Fruit fly (Drosophila melanogaster) whole organism, embryonic: Measurements from ENCODE around the gene CG10730.

ENCODE experiments used
- Antp ChIP-seq: fragments of 200-800 bp; sonication (Bioruptor generic); optimal IDR thresholded peaks from 3 replicates; lab custom pipeline; 2016; ENCODE audit warnings: missing biosample characterization, missing genetic modification characterization
- B-H1 ChIP-seq: fragments of 200-800 bp; sonication (Bioruptor generic); IDR thresholded peaks from 3 replicates; pipeline ENCODE4 v1.3.6; 2022; ENCODE audit warnings: missing biosample characterization, missing genetic modification characterization
- Blimp-1 ChIP-seq: fragments of 200-800 bp; sonication (Bioruptor generic); optimal IDR thresholded peaks from 3 replicates; lab custom pipeline; 2018; ENCODE audit warnings: missing biosample characterization, missing genetic modification characterization, mild to moderate bottlenecking, moderate library complexity, missing genetic modification reagents
- CG10274 ChIP-seq: fragments of 200-800 bp; sonication (Bioruptor generic); optimal IDR thresholded peaks from 3 replicates; lab custom pipeline; 2017; ENCODE audit warnings: missing biosample characterization, mild to moderate bottlenecking, missing genetic modification characterization
- CG10366 ChIP-seq: fragments of 200-800 bp; sonication (Bioruptor generic); IDR thresholded peaks from 2 replicates; pipeline ENCODE4 v1.3.6; 2022; ENCODE audit warnings: missing biosample characterization, missing genetic modification characterization
- CG10543 ChIP-seq: fragments of 200-800 bp; sonication (Bioruptor generic); optimal IDR thresholded peaks from 3 replicates; lab custom pipeline; 2017; ENCODE audit warnings: missing biosample characterization, mild to moderate bottlenecking, missing genetic modification characterization, moderate library complexity
- CG11504 ChIP-seq: fragments of 200-800 bp; sonication (Bioruptor generic); optimal IDR thresholded peaks from 3 replicates; lab custom pipeline; 2019; ENCODE audit warnings: missing biosample characterization, mild to moderate bottlenecking, missing genetic modification characterization, moderate library complexity
- CG11695 ChIP-seq: fragments of 200-800 bp; sonication (Bioruptor generic); IDR thresholded peaks from 3 replicates; pipeline ENCODE4 v1.3.6; 2022; ENCODE audit warnings: missing biosample characterization, missing genetic modification characterization
- CG1233 ChIP-seq: fragments of 200-800 bp; sonication (Bioruptor generic); optimal IDR thresholded peaks from 4 replicates; lab custom pipeline; 2018; ENCODE audit warnings: missing biosample characterization, mild to moderate bottlenecking, missing genetic modification characterization
- CG13775 ChIP-seq: fragments of 200-800 bp; sonication (Bioruptor generic); optimal IDR thresholded peaks from 3 replicates; lab custom pipeline; 2017; ENCODE audit warnings: missing biosample characterization, mild to moderate bottlenecking, missing genetic modification characterization
- CG15479 ChIP-seq: fragments of 200-800 bp; sonication (Bioruptor generic); optimal IDR thresholded peaks from 3 replicates; lab custom pipeline; 2019; ENCODE audit warnings: missing biosample characterization, mild to moderate bottlenecking, missing genetic modification characterization, moderate library complexity
- CG15601 ChIP-seq: fragments of 200-800 bp; sonication (Bioruptor generic); optimal IDR thresholded peaks from 3 replicates; lab custom pipeline; 2019; ENCODE audit warnings: missing biosample characterization, mild to moderate bottlenecking, missing genetic modification characterization, moderate library complexity
- CG16813 ChIP-seq: fragments of 200-800 bp; sonication (Bioruptor generic); IDR thresholded peaks from 3 replicates; pipeline ENCODE4 v1.3.6; 2022; ENCODE audit warnings: missing biosample characterization, missing genetic modification characterization; ENCODE audit not compliant: partially characterized antibody
- CG17802 ChIP-seq: fragments of 200-800 bp; sonication (Bioruptor generic); optimal IDR thresholded peaks from 2 replicates; lab custom pipeline; 2018; ENCODE audit warnings: missing biosample characterization, mild to moderate bottlenecking, missing genetic modification characterization, moderate library complexity
- CG1792 ChIP-seq: fragments of 200-800 bp; sonication (Bioruptor generic); optimal IDR thresholded peaks from 2 replicates; lab custom pipeline; 2016; ENCODE audit warnings: missing biosample characterization, missing genetic modification characterization
- CG2199 ChIP-seq: fragments of 200-800 bp; sonication (Bioruptor generic); IDR thresholded peaks from 3 replicates; pipeline ENCODE4 v1.3.6; 2022; ENCODE audit warnings: missing biosample characterization, missing genetic modification characterization
- CG34224 ChIP-seq: fragments of 200-800 bp; sonication (Bioruptor generic); IDR thresholded peaks from 3 replicates; pipeline ENCODE4 v1.3.6; 2022; ENCODE audit warnings: missing biosample characterization, missing genetic modification characterization; ENCODE audit not compliant: partially characterized antibody
- CG6765 ChIP-seq: fragments of 200-800 bp; sonication (Bioruptor generic); optimal IDR thresholded peaks from 3 replicates; lab custom pipeline; 2017; ENCODE audit warnings: missing biosample characterization, mild to moderate bottlenecking, missing genetic modification characterization
- CG7745 ChIP-seq: fragments of 200-800 bp; sonication (Bioruptor generic); optimal IDR thresholded peaks from 2 replicates; lab custom pipeline; 2018; ENCODE audit warnings: missing biosample characterization, mild to moderate bottlenecking, missing genetic modification characterization, moderate library complexity
- CG7839 ChIP-seq: fragments of 200-800 bp; sonication (Bioruptor generic); optimal IDR thresholded peaks from 3 replicates; lab custom pipeline; 2018; ENCODE audit warnings: missing biosample characterization, mild to moderate bottlenecking, missing genetic modification characterization, moderate library complexity
- CG8290 ChIP-seq, 3 experiments: fragments of 200-800 bp; sonication (Bioruptor generic); optimal IDR thresholded peaks; 2 replicates each; lab custom pipeline; 2016 to 2019; ENCODE audit warnings: missing biosample characterization in 3 of 3, missing genetic modification characterization in 3 of 3, mild to moderate bottlenecking in 2 of 3, moderate library complexity in 1 of 3
- CG9932 ChIP-seq: fragments of 200-800 bp; sonication (Bioruptor generic); IDR thresholded peaks from 2 replicates; pipeline ENCODE4 v1.3.6; 2022; ENCODE audit warnings: missing biosample characterization, missing genetic modification characterization
- E2f2 ChIP-seq: fragments of 200-800 bp; sonication (Bioruptor generic); IDR thresholded peaks from 2 replicates; pipeline ENCODE4 v1.3.6; 2022; ENCODE audit warnings: missing biosample characterization, missing genetic modification characterization
- Ets65A ChIP-seq: fragments of 200-800 bp; sonication (Bioruptor generic); peaks from one replicate; lab custom pipeline; 2016; ENCODE audit warnings: missing biosample characterization, missing genetic modification characterization
- H15 ChIP-seq: fragments of 200-800 bp; sonication (Bioruptor generic); IDR thresholded peaks from 3 replicates; pipeline ENCODE4 v1.3.6; 2022; ENCODE audit warnings: missing biosample characterization, missing genetic modification characterization
- Hmr ChIP-seq: fragments of 200-800 bp; sonication (Bioruptor generic); optimal IDR thresholded peaks from 3 replicates; lab custom pipeline; 2017; ENCODE audit warnings: mild to moderate bottlenecking, missing biosample characterization, missing genetic modification reagents, missing genetic modification characterization
- Lpt ChIP-seq: fragments of >200 bp; optimal IDR thresholded peaks from 2 replicates; lab custom pipeline; 2018; ENCODE audit warnings: missing biosample characterization, missing genetic modification characterization
- Nf-YC ChIP-seq: fragments of 200-800 bp; optimal IDR thresholded peaks from 3 replicates; lab custom pipeline; 2019; ENCODE audit warnings: missing biosample characterization, mild to moderate bottlenecking, missing genetic modification characterization, moderate library complexity
- Sox102F ChIP-seq: fragments of 200-800 bp; sonication (Bioruptor generic); optimal IDR thresholded peaks from 2 replicates; lab custom pipeline; 2018; ENCODE audit warnings: missing biosample characterization, mild to moderate bottlenecking, missing genetic modification characterization, moderate library complexity
- Sry-δ ChIP-seq: fragments of 200-800 bp; sonication (Bioruptor generic); optimal IDR thresholded peaks from 2 replicates; lab custom pipeline; 2016; ENCODE audit warnings: missing biosample characterization, missing genetic modification characterization
- amos ChIP-seq: fragments of 200-800 bp; sonication (Bioruptor generic); IDR thresholded peaks from 2 replicates; pipeline ENCODE4 v1.3.6; 2022; ENCODE audit warnings: missing biosample characterization, missing genetic modification characterization; ENCODE audit not compliant: partially characterized antibody
- ap ChIP-seq: fragments of 200-800 bp; sonication (Bioruptor generic); IDR thresholded peaks from 2 replicates; pipeline ENCODE4 v1.3.6; 2022; ENCODE audit warnings: missing biosample characterization, missing genetic modification characterization
- cato ChIP-seq: fragments of 200-800 bp; sonication (Bioruptor generic); optimal IDR thresholded peaks from 2 replicates; lab custom pipeline; 2016; ENCODE audit warnings: missing biosample characterization, missing genetic modification characterization, borderline replicate concordance
- chinmo ChIP-seq: fragments of 200-800 bp; sonication (Bioruptor generic); IDR thresholded peaks from 4 replicates; pipeline ENCODE4 v1.3.6; 2022; ENCODE audit warnings: missing biosample characterization, missing genetic modification characterization; ENCODE audit not compliant: partially characterized antibody
- fu2 ChIP-seq: fragments of 200-800 bp; sonication (Bioruptor generic); optimal IDR thresholded peaks from 2 replicates; lab custom pipeline; 2016; ENCODE audit warnings: missing biosample characterization, missing genetic modification characterization
- jumu ChIP-seq: fragments of 200-800 bp; sonication (Bioruptor generic); optimal IDR thresholded peaks from 3 replicates; lab custom pipeline; 2016; ENCODE audit warnings: missing biosample characterization, missing genetic modification characterization
- knrl ChIP-seq: fragments of 200-800 bp; sonication (Bioruptor generic); IDR thresholded peaks from 3 replicates; pipeline ENCODE4 v1.3.6; 2022; ENCODE audit warnings: missing biosample characterization, missing genetic modification characterization; ENCODE audit not compliant: partially characterized antibody
- mld ChIP-seq: fragments of 200-800 bp; sonication (Bioruptor generic); IDR thresholded peaks from 3 replicates; pipeline ENCODE4 v1.3.6; 2022; ENCODE audit warnings: missing biosample characterization, missing genetic modification characterization; ENCODE audit not compliant: partially characterized antibody
- nerfin-1 ChIP-seq: fragments of 200-800 bp; sonication (Bioruptor generic); optimal IDR thresholded peaks from 3 replicates; lab custom pipeline; 2019; ENCODE audit warnings: missing biosample characterization, mild to moderate bottlenecking, missing genetic modification characterization, moderate library complexity
- nmo ChIP-seq: fragments of 200-800 bp; sonication (Bioruptor generic); optimal IDR thresholded peaks from 2 replicates; lab custom pipeline; 2018; ENCODE audit warnings: missing biosample characterization, mild to moderate bottlenecking, missing genetic modification characterization, moderate library complexity
- oc ChIP-seq: fragments of 200-800 bp; sonication (Bioruptor generic); optimal IDR thresholded peaks from 2 replicates; lab custom pipeline; 2018; ENCODE audit warnings: missing biosample characterization, mild to moderate bottlenecking, missing genetic modification characterization, moderate library complexity
- org-1 ChIP-seq: fragments of 200-800 bp; sonication (Bioruptor generic); optimal IDR thresholded peaks from 2 replicates; lab custom pipeline; 2017; ENCODE audit warnings: missing biosample characterization, missing genetic modification characterization
- rib ChIP-seq: fragments of 200-800 bp; sonication (Bioruptor generic); IDR thresholded peaks from 2 replicates; pipeline ENCODE4 v1.3.6; 2022; ENCODE audit warnings: missing biosample characterization, missing genetic modification characterization
- sens ChIP-seq: fragments of 200-800 bp; sonication (Bioruptor generic); peaks from one replicate; lab custom pipeline; 2016; ENCODE audit warnings: missing biosample characterization, missing genetic modification characterization
- sug ChIP-seq: fragments of 200-800 bp; optimal IDR thresholded peaks from 2 replicates; lab custom pipeline; 2019; ENCODE audit warnings: missing biosample characterization, mild to moderate bottlenecking, missing genetic modification characterization, moderate library complexity
- tup ChIP-seq: fragments of 200-800 bp; sonication (Bioruptor generic); optimal IDR thresholded peaks from 2 replicates; lab custom pipeline; 2016; ENCODE audit warnings: missing biosample characterization, mild to moderate bottlenecking, missing genetic modification characterization, moderate library complexity
- wek ChIP-seq: fragments of 200-800 bp; sonication (Bioruptor generic); optimal IDR thresholded peaks from 3 replicates; lab custom pipeline; 2018; ENCODE audit warnings: missing biosample characterization, mild to moderate bottlenecking, missing genetic modification characterization, moderate library complexity
- zen2 ChIP-seq: fragments of 200-800 bp; sonication (Bioruptor generic); IDR thresholded peaks from 3 replicates; pipeline ENCODE4 v1.3.6; 2022; ENCODE audit warnings: missing biosample characterization, missing genetic modification characterization; ENCODE audit not compliant: partially characterized antibody

CG10730 gene

DNA sequence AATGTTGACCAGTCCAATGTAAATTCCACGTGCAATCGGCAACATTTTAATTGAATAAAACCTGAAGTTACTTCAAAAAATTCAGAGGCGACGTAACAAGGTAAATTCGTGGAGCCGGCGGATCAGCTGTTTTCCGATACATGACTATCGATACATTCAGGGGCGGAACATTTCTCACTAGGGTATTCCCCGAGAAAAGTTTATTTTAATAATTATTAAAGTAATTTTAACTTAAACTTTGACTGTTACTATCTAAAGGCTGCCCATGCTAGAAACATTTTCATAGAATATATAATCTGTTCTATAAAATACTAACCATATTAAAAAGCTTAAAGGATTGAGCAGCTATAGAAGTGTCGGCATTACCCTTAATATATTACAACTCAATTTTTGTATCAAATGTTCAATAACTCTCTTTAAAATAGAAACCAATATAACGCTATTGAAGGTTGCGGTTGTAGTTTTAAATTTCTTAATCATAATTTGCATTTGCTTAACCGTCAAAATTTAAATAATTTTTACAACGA lies 25.2 kb upstream of the CG10730 start, which contains the start of the genes mRpS18B and Kua (continued):
- TF ChIP-seq CG13775 (peak; percentile 59), wek (GFP tag; lab: Kevin White, UChicago) (peak; percentile 49), CG10543 (GFP tag; lab: Kevin White, UChicago) (peak; percentile 4), nerfin-1 (tag; lab: Kevin White, UChicago) (peak; percentile 26), mld (GFP tag; lab: Robert Waterston, UW) (no peak), cato (GFP tag; lab: Kevin White, UChicago) (no peak), fu2 (no peak), CG2199 (no peak), CG8290 (GFP tag; optimal IDR thresholded peaks at IDR 0.05; lab: Kevin White, UChicago) (no peak), CG8290 (tag; optimal IDR thresholded peaks at IDR 0.05; lab: Kevin White, UChicago) (peak; percentile 7 to 26), CG15479 (GFP tag; lab: Kevin White, UChicago) (no peak), CG6765 (GFP tag; lab: Kevin White, UChicago) (no peak), jumu (no peak), CG34224 (GFP tag; lab: Robert Waterston, UW) (peak; percentile 64), CG7839 (tag; lab: Kevin White, UChicago) (peak; percentile 69), org-1 (no peak), Antp (GFP tag; lab: Kevin White, UChicago) (no peak), knrl (peak; percentile 71), CG11695 (GFP tag; lab: Robert Waterston, UW) (0 out of 3 replicates have a peak, but pooled peaks have one; percentile 11), Ets65A (GFP tag; lab: Kevin White, UChicago) (peak; percentile 53), CG11504 (tag; lab: Kevin White, UChicago) (peak; percentile 70), amos (GFP tag; lab: Robert Waterston, UW) (peak; percentile 66), CG9932 (GFP tag; lab: Robert Waterston, UW) (peak; percentile 78), H15 (GFP tag; lab: Robert Waterston, UW) (peak; percentile 52; the same call in 1 of the 3 replicates), CG1233 (GFP tag; lab: Kevin White, UChicago) (peak; percentile 14), B-H1 (GFP tag; lab: Robert Waterston, UW) (peak; percentile 28; the same call in 1 of the 3 replicates), Sox102F (GFP tag; lab: Kevin White, UChicago) (peak; percentile 71), sens (peak; percentile 90), CG15601 (peak; percentile 49), E2f2 (GFP tag; lab: Robert Waterston, UW) (0 out of 2 replicates have a peak, but pooled peaks have one; percentile 23), CG17802 (tag; lab: Kevin White, UChicago) (peak; percentile 9), nmo (GFP tag; lab: Kevin White, UChicago) (peak; percentile 65), Blimp-1 (peak; percentile 54), Sry-δ (peak; percentile 54), CG10274 (GFP tag; lab: Kevin White, UChicago) (no peak), oc (tag; lab: Kevin White, UChicago) (peak; percentile 28), rib (GFP tag; lab: Robert Waterston, UW) (peak; percentile 17; the same call in 1 of the 2 replicates), chinmo (no peak), Nf-YC (tag; lab: Kevin White, UChicago) (peak; percentile 59), Hmr (GFP tag; lab: Kevin White, UChicago) (peak; percentile 43), CG16813 (GFP tag; lab: Robert Waterston, UW) (peak; percentile 65), Lpt (GFP tag; lab: Kevin White, UChicago) (no peak), zen2 (GFP tag; lab: Robert Waterston, UW) (no peak), CG10366 (GFP tag; lab: Robert Waterston, UW) (peak; percentile 31; the same call in 1 of the 2 replicates), CG1792 (GFP tag; lab: Kevin White, UChicago) (no peak), sug (tag; lab: Kevin White, UChicago) (peak; percentile 67), tup (GFP tag; lab: Kevin White, UChicago) (no peak), ap (GFP tag; lab: Robert Waterston, UW) (0 out of 2 replicates have a peak, but pooled peaks have one; percentile 29), CG7745 (tag; lab: Kevin White, UChicago) (no peak)
